Fruit fly (Drosophila melanogaster) whole organism, embryonic: ENCODE data around the gene CG31800.

ENCODE experiments used
- Antp ChIP-seq: fragments of 200-800 bp; sonication (Bioruptor generic); optimal IDR thresholded peaks from 3 replicates; lab custom pipeline; 2016; ENCODE audit warnings: missing biosample characterization, missing genetic modification characterization
- Bteb2 ChIP-seq: fragments of 200-800 bp; sonication (Bioruptor generic); optimal IDR thresholded peaks from 2 replicates; lab custom pipeline; 2016; ENCODE audit warnings: missing biosample characterization, missing genetic modification characterization
- CG10267 ChIP-seq: fragments of 200-800 bp; sonication (Bioruptor generic); optimal IDR thresholded peaks from 2 replicates; lab custom pipeline; 2018; ENCODE audit warnings: missing biosample characterization, mild to moderate bottlenecking, missing genetic modification characterization, moderate library complexity
- CG10274 ChIP-seq: fragments of 200-800 bp; sonication (Bioruptor generic); optimal IDR thresholded peaks from 3 replicates; lab custom pipeline; 2017; ENCODE audit warnings: missing biosample characterization, mild to moderate bottlenecking, missing genetic modification characterization
- CG10543 ChIP-seq: fragments of 200-800 bp; sonication (Bioruptor generic); optimal IDR thresholded peaks from 3 replicates; lab custom pipeline; 2017; ENCODE audit warnings: missing biosample characterization, mild to moderate bottlenecking, missing genetic modification characterization, moderate library complexity
- CG11398 ChIP-seq: fragments of 200-800 bp; sonication (Bioruptor generic); optimal IDR thresholded peaks from 2 replicates; lab custom pipeline; 2016; ENCODE audit warnings: missing biosample characterization, missing genetic modification characterization
- CG12744 ChIP-seq: fragments of 200-800 bp; sonication (Bioruptor generic); optimal IDR thresholded peaks from 2 replicates; lab custom pipeline; 2016; ENCODE audit warnings: missing biosample characterization, missing genetic modification characterization
- CG15514 ChIP-seq: fragments of 200-800 bp; sonication (Bioruptor generic); optimal IDR thresholded peaks from 3 replicates; lab custom pipeline; 2017; ENCODE audit warnings: missing biosample characterization, missing genetic modification characterization, mild to moderate bottlenecking, moderate library complexity, missing genetic modification reagents
- CG17912 ChIP-seq: fragments of 200-800 bp; sonication (Bioruptor generic); optimal IDR thresholded peaks from 2 replicates; lab custom pipeline; 2018; ENCODE audit warnings: missing biosample characterization, mild to moderate bottlenecking, missing genetic modification characterization
- CG3065 ChIP-seq: fragments of 200-800 bp; sonication (Bioruptor generic); optimal IDR thresholded peaks from 2 replicates; lab custom pipeline; 2016; ENCODE audit warnings: missing biosample characterization, missing genetic modification characterization
- CG31388 ChIP-seq: fragments of 200-800 bp; sonication (Bioruptor generic); optimal IDR thresholded peaks from 2 replicates; lab custom pipeline; 2016; ENCODE audit warnings: missing biosample characterization, missing genetic modification characterization
- CG34224 ChIP-seq: fragments of 200-800 bp; sonication (Bioruptor generic); IDR thresholded peaks from 3 replicates; pipeline ENCODE4 v1.3.6; 2022; ENCODE audit warnings: missing biosample characterization, missing genetic modification characterization; ENCODE audit not compliant: partially characterized antibody
- CG3995 ChIP-seq: fragments of 200-800 bp; sonication (Bioruptor generic); optimal IDR thresholded peaks from 3 replicates; lab custom pipeline; 2016; ENCODE audit warnings: missing biosample characterization, missing genetic modification characterization
- CG8765 ChIP-seq: fragments of 200-800 bp; sonication (Bioruptor generic); IDR thresholded peaks from 2 replicates; pipeline ENCODE4 v1.3.6; 2022; ENCODE audit warnings: missing biosample characterization, missing genetic modification characterization
- CG8924 ChIP-seq: fragments of 200-800 bp; optimal IDR thresholded peaks from 3 replicates; lab custom pipeline; 2019; ENCODE audit warnings: missing biosample characterization, mild to moderate bottlenecking, missing genetic modification characterization, moderate library complexity
- CHES-1-like ChIP-seq: fragments of 200-800 bp; sonication (Bioruptor generic); optimal IDR thresholded peaks from 2 replicates; lab custom pipeline; 2016; ENCODE audit warnings: missing biosample characterization, missing genetic modification characterization
- CTCF ChIP-seq: fragments of 200-800 bp; sonication (Bioruptor generic); optimal IDR thresholded peaks from 2 replicates; lab custom pipeline; 2017; ENCODE audit warnings: missing biosample characterization, mild to moderate bottlenecking, missing genetic modification characterization, moderate library complexity
- Dref ChIP-seq: fragments of 200-800 bp; sonication (Bioruptor generic); IDR thresholded peaks from 2 replicates; pipeline ENCODE4 v1.3.6; 2022; ENCODE audit warnings: missing biosample characterization, missing genetic modification characterization
- Elba2 ChIP-seq: fragments of 200-800 bp; sonication (Bioruptor generic); optimal IDR thresholded peaks from 3 replicates; lab custom pipeline; 2016; ENCODE audit warnings: missing biosample characterization, missing genetic modification characterization
- Gsc ChIP-seq: fragments of 200-800 bp; sonication (Bioruptor generic); IDR thresholded peaks from 2 replicates; pipeline ENCODE4 v1.3.6; 2022; ENCODE audit warnings: missing biosample characterization, missing genetic modification characterization
- HmgZ ChIP-seq: fragments of 200-800 bp; sonication (Bioruptor generic); optimal IDR thresholded peaks from 2 replicates; lab custom pipeline; 2018; ENCODE audit warnings: missing biosample characterization, mild to moderate bottlenecking, missing genetic modification characterization
- Hsf ChIP-seq: fragments of 200-800 bp; sonication (Bioruptor generic); optimal IDR thresholded peaks from 3 replicates; lab custom pipeline; 2016; ENCODE audit warnings: missing biosample characterization, missing genetic modification characterization
- Lim3 ChIP-seq: fragments of 200-800 bp; sonication (Bioruptor generic); IDR thresholded peaks from 2 replicates; pipeline ENCODE4 v1.3.6; 2022; ENCODE audit warnings: missing biosample characterization, missing genetic modification characterization
- Myb ChIP-seq: fragments of 200-800 bp; sonication (Bioruptor generic); optimal IDR thresholded peaks from 2 replicates; lab custom pipeline; 2016; ENCODE audit warnings: missing biosample characterization, missing genetic modification characterization
- Oaz ChIP-seq: fragments of 200-800 bp; sonication (Bioruptor generic); IDR thresholded peaks from 2 replicates; pipeline ENCODE4 v1.3.6; 2022; ENCODE audit warnings: missing biosample characterization, missing genetic modification characterization
- Taf1 ChIP-seq: fragments of 200-800 bp; sonication (Bioruptor generic); IDR thresholded peaks from 2 replicates; pipeline ENCODE4 v1.3.6; 2022; ENCODE audit warnings: missing biosample characterization, missing genetic modification characterization
- Trl ChIP-seq, 3 experiments: fragments of >200 bp in 2 of 3; fragments of 200-800 bp in 1 of 3; sonication (Bioruptor generic) in 1 of 3; optimal IDR thresholded peaks; 2 replicates in 1 of 3; 3 replicates in 2 of 3; lab custom pipeline; 2016 to 2017; ENCODE audit warnings: missing biosample characterization in 1 of 3, missing genetic modification characterization in 1 of 3
- amos ChIP-seq: fragments of 200-800 bp; sonication (Bioruptor generic); IDR thresholded peaks from 2 replicates; pipeline ENCODE4 v1.3.6; 2022; ENCODE audit warnings: missing biosample characterization, missing genetic modification characterization; ENCODE audit not compliant: partially characterized antibody
- ap ChIP-seq: fragments of 200-800 bp; sonication (Bioruptor generic); IDR thresholded peaks from 2 replicates; pipeline ENCODE4 v1.3.6; 2022; ENCODE audit warnings: missing biosample characterization, missing genetic modification characterization
- bbx ChIP-seq: fragments of 200-800 bp; sonication (Bioruptor generic); IDR thresholded peaks from 2 replicates; pipeline ENCODE4 v1.3.6; 2022; ENCODE audit warnings: missing biosample characterization, missing genetic modification characterization; ENCODE audit not compliant: partially characterized antibody
- croc ChIP-seq: fragments of 200-800 bp; sonication (Bioruptor generic); conservative IDR thresholded peaks from 3 replicates; pipeline ENCODE4 v1.3.6; 2022; ENCODE audit warnings: missing biosample characterization, missing genetic modification characterization
- dmrt99B ChIP-seq: fragments of 200-800 bp; sonication (Bioruptor generic); optimal IDR thresholded peaks from 2 replicates; lab custom pipeline; 2018; ENCODE audit warnings: missing biosample characterization, mild to moderate bottlenecking, missing genetic modification characterization, moderate library complexity
- eyg ChIP-seq: fragments of 200-800 bp; sonication (Bioruptor generic); optimal IDR thresholded peaks from 3 replicates; lab custom pipeline; 2016; ENCODE audit warnings: missing biosample characterization, missing genetic modification characterization
- hbn ChIP-seq: fragments of 200-800 bp; sonication (Bioruptor generic); IDR thresholded peaks from 2 replicates; pipeline ENCODE4 v1.3.6; 2022; ENCODE audit warnings: missing biosample characterization, missing genetic modification characterization; ENCODE audit not compliant: partially characterized antibody
- ind ChIP-seq: fragments of 200-800 bp; sonication (Bioruptor generic); optimal IDR thresholded peaks from 3 replicates; lab custom pipeline; 2016; ENCODE audit warnings: missing biosample characterization, missing genetic modification characterization
- kni ChIP-seq: fragments of 200-800 bp; sonication (Bioruptor generic); optimal IDR thresholded peaks from 3 replicates; lab custom pipeline; 2017; ENCODE audit warnings: mild to moderate bottlenecking, missing biosample characterization, missing genetic modification reagents, missing genetic modification characterization
- lov ChIP-seq, 2 experiments: fragments of 200-800 bp in 1 of 2; fragments of >200 bp in 1 of 2; sonication (Bioruptor generic) in 1 of 2; IDR thresholded peaks in 1 of 2; optimal IDR thresholded peaks in 1 of 2; 2 replicates in 1 of 2; 3 replicates in 1 of 2; pipeline versions ENCODE4 v1.3.6 to Lab custom; 2017 to 2022; ENCODE audit warnings: missing biosample characterization in 1 of 2, missing genetic modification characterization in 1 of 2
- mirr ChIP-seq: fragments of 200-800 bp; sonication (Bioruptor generic); optimal IDR thresholded peaks from 3 replicates; lab custom pipeline; 2018; ENCODE audit warnings: missing biosample characterization, mild to moderate bottlenecking, missing genetic modification characterization
- oc ChIP-seq: fragments of 200-800 bp; sonication (Bioruptor generic); optimal IDR thresholded peaks from 2 replicates; lab custom pipeline; 2018; ENCODE audit warnings: missing biosample characterization, mild to moderate bottlenecking, missing genetic modification characterization, moderate library complexity
- pb ChIP-seq: fragments of 200-800 bp; sonication (Bioruptor generic); optimal IDR thresholded peaks from 3 replicates; lab custom pipeline; 2016; ENCODE audit warnings: missing biosample characterization, missing genetic modification characterization
- repo ChIP-seq: fragments of 200-800 bp; sonication (Bioruptor generic); optimal IDR thresholded peaks from 2 replicates; lab custom pipeline; 2016; ENCODE audit warnings: missing biosample characterization, missing genetic modification characterization
- sd ChIP-seq: fragments of 200-800 bp; sonication (Bioruptor generic); optimal IDR thresholded peaks from 3 replicates; lab custom pipeline; 2018; ENCODE audit warnings: missing biosample characterization, mild to moderate bottlenecking, missing genetic modification characterization, moderate library complexity
- seq ChIP-seq: fragments of 200-800 bp; sonication (Bioruptor generic); IDR thresholded peaks from 2 replicates; pipeline ENCODE4 v1.3.6; 2022; ENCODE audit warnings: missing biosample characterization, missing genetic modification characterization
- slbo ChIP-seq: fragments of 200-800 bp; sonication (Bioruptor generic); IDR thresholded peaks from 2 replicates; pipeline ENCODE4 v1.3.6; 2022; ENCODE audit warnings: missing biosample characterization, missing genetic modification characterization
- so ChIP-seq: fragments of 200-800 bp; sonication (Bioruptor generic); IDR thresholded peaks from 3 replicates; pipeline ENCODE4 v1.3.6; 2022; ENCODE audit warnings: missing biosample characterization, missing genetic modification characterization
- trh ChIP-seq: fragments of 200-800 bp; sonication (Bioruptor generic); optimal IDR thresholded peaks from 2 replicates; lab custom pipeline; 2016; ENCODE audit warnings: missing biosample characterization, missing genetic modification characterization
- vnd ChIP-seq: fragments of 200-800 bp; sonication (Bioruptor generic); IDR thresholded peaks from 3 replicates; pipeline ENCODE4 v1.3.6; 2022; ENCODE audit warnings: missing biosample characterization, missing genetic modification characterization; ENCODE audit not compliant: partially characterized antibody
- wek ChIP-seq: fragments of 200-800 bp; sonication (Bioruptor generic); optimal IDR thresholded peaks from 3 replicates; lab custom pipeline; 2018; ENCODE audit warnings: missing biosample characterization, mild to moderate bottlenecking, missing genetic modification characterization, moderate library complexity
- yki ChIP-seq: fragments of >200 bp; optimal IDR thresholded peaks from 3 replicates; lab custom pipeline; 2018

Gene CG31800

dm6 chr2L:19014032-19014880, 20.1 kb downstream of the CG31800 start (continued):
- TF ChIP-seq wek (GFP tag; lab: Kevin White, UChicago) (no peak), Lim3 (GFP tag; lab: Robert Waterston, UW) (no peak), CG8765 (no peak), Bteb2 (GFP tag; lab: Kevin White, UChicago) (no peak), CG10543 (GFP tag; lab: Kevin White, UChicago) (peak; percentile 72), croc (peak; percentile 55; the same call in 2 of the 3 replicates), vnd (0 out of 3 replicates have a peak, but pooled peaks have one; percentile 29), kni (GFP tag; lab: Kevin White, UChicago) (no peak), CG17912 (GFP tag; lab: Kevin White, UChicago) (peak; percentile 15), Dref (no peak), Taf1 (GFP tag; lab: Robert Waterston, UW) (peak; percentile 54; the same call in 1 of the 2 replicates), Hsf (GFP tag; lab: Kevin White, UChicago) (peak; percentile 29), CG15514 (GFP tag; lab: Kevin White, UChicago) (peak; percentile 64), yki (lab: Kevin White, UChicago) (no peak), slbo (GFP tag; lab: Robert Waterston, UW) (peak; percentile 58), hbn (GFP tag; lab: Robert Waterston, UW) (no peak), CG10274 (GFP tag; lab: Kevin White, UChicago) (peak; percentile 15), lov (optimal IDR thresholded peaks at IDR 0.05; lab: Kevin White, UChicago) (no peak), lov (GFP tag; IDR thresholded peaks at IDR 0.05; lab: Robert Waterston, UW) (no peak), repo (no peak), Oaz (GFP tag; lab: Robert Waterston, UW) (peak; percentile 60), seq (peak; percentile 35; the same call in 1 of the 2 replicates), trh (GFP tag; lab: Kevin White, UChicago) (no peak), dmrt99B (tag; lab: Kevin White, UChicago) (peak; percentile 88), CG31388 (GFP tag; lab: Kevin White, UChicago) (peak; percentile 35), CG11398 (GFP tag; lab: Kevin White, UChicago) (no peak), Elba2 (GFP tag; lab: Kevin White, UChicago) (no peak), sd (tag; lab: Kevin White, UChicago) (no peak), Myb (peak; percentile 4), bbx (GFP tag; lab: Robert Waterston, UW) (no peak), ap (0 out of 2 replicates have a peak, but pooled peaks have one; percentile 24), Gsc (no peak), CTCF (no peak), so (GFP tag; lab: Robert Waterston, UW) (peak; percentile 68; the same call in 1 of the 3 replicates), CHES-1-like (no peak), CG12744 (GFP tag; lab: Kevin White, UChicago) (no peak), eyg (GFP tag; lab: Kevin White, UChicago) (no peak), HmgZ (tag; lab: Kevin White, UChicago) (peak; percentile 46), ind (peak; percentile 58), amos (GFP tag; lab: Robert Waterston, UW) (no peak), Trl (optimal IDR thresholded peaks at IDR 0.05; lab: Kevin White, UChicago) (no peak), Trl (GFP tag; optimal IDR thresholded peaks at IDR 0.05; lab: Kevin White, UChicago) (no peak), mirr (GFP tag; lab: Kevin White, UChicago) (peak; percentile 66), CG34224 (GFP tag; lab: Robert Waterston, UW) (no peak), CG3065 (GFP tag; lab: Kevin White, UChicago) (no peak), CG8924 (tag; lab: Kevin White, UChicago) (peak; percentile 83), Antp (GFP tag; lab: Kevin White, UChicago) (no peak), pb (GFP tag; lab: Kevin White, UChicago) (no peak), CG10267 (peak; percentile 68), oc (tag; lab: Kevin White, UChicago) (peak; percentile 28), CG3995 (GFP tag; lab: Kevin White, UChicago) (no peak)
